Fruit fly (Drosophila melanogaster): Measurements from ENCODE around the gene CG34316.

CG34316 gene

DNA sequence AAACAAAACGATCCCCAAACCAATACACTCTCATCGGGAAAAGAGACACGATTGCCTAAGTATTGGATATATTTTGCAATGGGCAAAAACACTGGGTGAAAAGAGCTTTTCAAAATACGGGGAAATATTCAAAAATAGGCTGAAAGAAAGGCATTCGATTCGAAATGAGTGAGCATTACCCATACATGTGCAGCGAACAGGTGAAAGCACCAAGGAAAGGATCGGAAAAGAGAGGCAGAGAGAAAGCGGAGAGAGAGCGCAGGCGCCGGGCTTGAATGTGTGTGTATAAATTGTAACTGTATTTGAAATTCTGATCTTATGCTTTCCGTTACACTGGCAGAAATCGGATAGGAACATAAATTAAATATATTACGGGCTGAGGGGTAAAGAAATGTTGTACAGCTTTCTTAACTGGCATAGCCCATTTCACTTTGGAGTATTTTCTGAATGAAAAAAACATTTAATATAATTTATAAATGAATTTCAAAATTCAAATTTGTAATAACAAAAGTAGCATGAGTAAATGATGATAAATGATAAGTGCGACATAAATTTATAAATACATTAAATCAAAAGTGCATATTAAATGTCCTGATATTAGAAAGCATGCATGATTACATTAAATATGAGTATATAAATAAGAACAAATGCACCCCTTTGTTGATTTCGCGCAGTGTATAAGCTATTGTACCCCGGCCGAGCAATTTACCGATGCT is 50.4 kb downstream of the CG34316 start:
- TF ChIP-seq Snoo (tag; optimal IDR thresholded peaks at IDR 0.05) = peak; percentile 74
- no peak for TF ChIP-seq EcR (GFP tag; optimal IDR thresholded peaks at IDR 0.05)
- TF ChIP-seq CG8301 (tag; optimal IDR thresholded peaks at IDR 0.05) = peak; percentile 57
- TF ChIP-seq CG9948 (tag; optimal IDR thresholded peaks at IDR 0.05) = peak; percentile 42
- TF ChIP-seq CG10348 (GFP tag; IDR thresholded peaks at IDR 0.05) = no peak
- peak; percentile 81 for TF ChIP-seq CG14655 (GFP tag; optimal IDR thresholded peaks at IDR 0.05)
- TF ChIP-seq Pif1B (GFP tag; optimal IDR thresholded peaks at IDR 0.05) = peak; percentile 43
- TF ChIP-seq CG13204 (GFP tag; optimal IDR thresholded peaks at IDR 0.05) = no peak
- peak; percentile 40 for TF ChIP-seq Pif1A (GFP tag; optimal IDR thresholded peaks at IDR 0.05)
- TF ChIP-seq fd96Ca (GFP tag; IDR thresholded peaks at IDR 0.05) = no peak
- peak; percentile 54 for TF ChIP-seq CG8159 (tag; optimal IDR thresholded peaks at IDR 0.05)
- TF ChIP-seq CG17806 (tag; optimal IDR thresholded peaks at IDR 0.05) = peak; percentile 24
- peak; percentile 33 for TF ChIP-seq CG15710 (tag; optimal IDR thresholded peaks at IDR 0.05)
- TF ChIP-seq gl (tag; optimal IDR thresholded peaks at IDR 0.05) = no peak
- TF ChIP-seq CG4496 (GFP tag; IDR thresholded peaks at IDR 0.05) = 0 out of 3 replicates have a peak, but pooled peaks have one; percentile 25
- TF ChIP-seq rn (GFP tag; IDR thresholded peaks at IDR 0.05) = no peak
- TF ChIP-seq D1 (tag; optimal IDR thresholded peaks at IDR 0.05) = no peak
- no peak for TF ChIP-seq CG12605 (GFP tag; IDR thresholded peaks at IDR 0.05)
- no peak for TF ChIP-seq CG34367 (tag; optimal IDR thresholded peaks at IDR 0.05)
- no peak for TF ChIP-seq CG32121 (GFP tag; IDR thresholded peaks at IDR 0.05)
- TF ChIP-seq Ets98B (GFP tag; IDR thresholded peaks at IDR 0.05) = no peak

Data from whole organism, pupa.